Fruit fly (Drosophila melanogaster) S2 (cell line): ENCODE data around the gene bi.

ENCODE experiments used
- CG8478 ChIP-seq: fragments of >200 bp; optimal IDR thresholded peaks from 2 replicates; lab custom pipeline; 2018
- CTCF ChIP-seq, 2 experiments: fragments of >200 bp; optimal IDR thresholded peaks; 2 replicates each; lab custom pipeline; 2018

DNA sequence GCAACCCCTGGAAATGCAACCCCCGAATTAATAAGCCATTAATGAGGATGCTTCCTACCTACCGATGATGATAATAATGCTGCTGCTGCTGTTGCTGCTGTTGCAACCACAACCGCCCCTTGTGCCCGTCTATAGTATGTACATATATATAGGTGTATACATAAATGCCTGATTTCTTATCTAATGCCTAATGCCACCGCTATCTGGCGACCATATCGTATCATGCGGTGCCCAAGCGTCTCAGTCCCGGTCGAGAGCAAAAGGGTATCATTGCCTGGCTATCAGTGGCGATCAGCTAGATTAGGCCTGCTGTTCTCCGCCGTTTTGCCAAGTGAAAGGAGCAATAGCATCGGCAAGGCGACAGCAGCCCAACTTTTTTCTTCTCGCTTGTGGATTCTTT lies 42.0 kb downstream of the bi start:
- TF ChIP-seq CG8478, result no peak
- no peak for TF ChIP-seq CTCF (optimal IDR thresholded peaks at IDR 0.05; lab: Kevin White, UChicago)
